Fruit fly (Drosophila melanogaster): ENCODE data around the gene Blimp-1.

DNA sequence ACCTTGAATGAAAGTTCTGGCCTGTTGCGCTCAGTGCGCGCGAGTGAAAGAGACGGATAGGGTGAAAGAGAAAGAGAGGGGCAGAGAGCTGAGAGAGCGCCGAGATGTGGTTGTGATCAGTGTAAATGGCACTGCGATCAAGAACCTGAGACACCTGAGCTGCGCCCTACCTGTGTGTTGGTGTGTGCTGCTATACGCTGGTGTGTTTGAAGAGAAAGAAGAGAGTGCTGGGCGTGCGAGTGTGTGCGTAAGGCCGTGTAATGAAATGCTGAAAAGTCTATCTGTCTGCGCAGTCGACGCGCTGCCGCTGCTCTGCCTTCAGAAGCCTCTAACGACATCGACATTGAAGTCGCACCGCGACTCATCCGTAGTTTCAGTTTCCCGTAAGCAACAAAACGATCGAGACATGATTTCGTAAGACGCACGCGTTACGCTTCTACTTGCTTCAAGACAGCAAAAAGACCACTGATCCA, at the start of gene Blimp-1:
- TF ChIP-seq CG8478 (optimal IDR thresholded peaks at IDR 0.05) (no peak), usp (GFP tag; optimal IDR thresholded peaks at IDR 0.05) (no peak), EcR (GFP tag; optimal IDR thresholded peaks at IDR 0.05) (peak in 1 of 2 experiments; percentile 72), psq (optimal IDR thresholded peaks at IDR 0.05) (no peak), Dll (optimal IDR thresholded peaks at IDR 0.05) (peak; percentile 88)

Data from whole organism.